Fruit fly (Drosophila melanogaster): Measurements from ENCODE around the gene CG7560.

- TF ChIP-seq psq (optimal IDR thresholded peaks at IDR 0.05): no peak
- TF ChIP-seq ttk (optimal IDR thresholded peaks at IDR 0.05): no peak
- no peak for TF ChIP-seq insv (optimal IDR thresholded peaks at IDR 0.05)
- TF ChIP-seq h (optimal IDR thresholded peaks at IDR 0.05): no peak
Measured at dm6 chr3L:11441889-11442782, 17.2 kb downstream of the CG7560 start.
